Worm (Caenorhabditis elegans) whole organism, L2 larva: ENCODE data around the gene F44E5.2.

Experiments used
- C34F6.9 ChIP-seq: fragments of 150-350 bp; optimal IDR thresholded peaks from 2 replicates; lab custom pipeline; 2014; ENCODE audit warnings: missing biosample characterization, missing genetic modification characterization
- R02D3.7 ChIP-seq: fragments of 150-350 bp; optimal IDR thresholded peaks from 2 replicates; lab custom pipeline; 2014; ENCODE audit warnings: missing biosample characterization, missing genetic modification characterization
- ZK546.5 ChIP-seq: sonication (generic microtip); optimal IDR thresholded peaks from 2 replicates; lab custom pipeline; 2017; ENCODE audit warnings: missing biosample characterization, missing genetic modification characterization
- aly-2 ChIP-seq: fragments of 150-350 bp; optimal IDR thresholded peaks from 2 replicates; lab custom pipeline; 2014; ENCODE audit warnings: missing biosample characterization, missing genetic modification characterization
- ama-1 ChIP-seq: fragments of 150-350 bp; optimal IDR thresholded peaks from 2 replicates; lab custom pipeline; 2018; ENCODE audit warnings: inconsistent platforms
- ceh-16 ChIP-seq: fragments of 150-350 bp; optimal IDR thresholded peaks from 2 replicates; lab custom pipeline; 2014; ENCODE audit warnings: missing biosample characterization, missing genetic modification characterization
- crh-2 ChIP-seq: sonication (generic microtip); optimal IDR thresholded peaks from 2 replicates; lab custom pipeline; 2017; ENCODE audit warnings: missing biosample characterization, missing genetic modification characterization
- dmd-4 ChIP-seq: sonication (generic microtip); optimal IDR thresholded peaks from 2 replicates; lab custom pipeline; 2017; ENCODE audit warnings: missing biosample characterization, missing genetic modification characterization
- egl-27 ChIP-seq: sonication (generic microtip); optimal IDR thresholded peaks from 3 replicates; lab custom pipeline; 2017; ENCODE audit warnings: missing biosample characterization, missing genetic modification reagents, missing genetic modification characterization
- elt-1 ChIP-seq: fragments of 150-350 bp; optimal IDR thresholded peaks from 2 replicates; lab custom pipeline; 2014; ENCODE audit warnings: missing biosample characterization, missing genetic modification characterization
- fos-1 ChIP-seq: fragments of 150-350 bp; optimal IDR thresholded peaks from 2 replicates; lab custom pipeline; 2014; ENCODE audit warnings: missing biosample characterization, missing genetic modification characterization
- gmeb-1 ChIP-seq: fragments of 150-350 bp; optimal IDR thresholded peaks from 2 replicates; lab custom pipeline; 2014; ENCODE audit warnings: missing biosample characterization, missing genetic modification characterization
- lin-11 ChIP-seq: fragments of 150-350 bp; sonication (generic microtip); optimal IDR thresholded peaks from 2 replicates; lab custom pipeline; 2014; ENCODE audit warnings: missing biosample characterization, missing genetic modification characterization, inconsistent platforms, mixed read lengths
- lin-13 ChIP-seq: fragments of 150-350 bp; optimal IDR thresholded peaks from 2 replicates; lab custom pipeline; 2014; ENCODE audit warnings: missing biosample characterization, missing genetic modification reagents, missing genetic modification characterization
- lin-39 ChIP-seq: fragments of 150-350 bp; optimal IDR thresholded peaks from 2 replicates; lab custom pipeline; 2014; ENCODE audit warnings: missing biosample characterization, missing genetic modification reagents, missing genetic modification characterization
- lsy-2 ChIP-seq, 2 experiments: fragments of 150-350 bp in 1 of 2; sonication (generic microtip) in 1 of 2; optimal IDR thresholded peaks; 2 replicates each; lab custom pipeline; 2014 to 2017; ENCODE audit warnings: missing biosample characterization in 2 of 2, missing genetic modification characterization in 2 of 2
- mab-5 ChIP-seq: fragments of 150-350 bp; optimal IDR thresholded peaks from 2 replicates; lab custom pipeline; 2014; ENCODE audit warnings: missing biosample characterization, missing genetic modification characterization
- mbf-1 ChIP-seq: sonication (generic microtip); optimal IDR thresholded peaks from 2 replicates; lab custom pipeline; 2017; ENCODE audit warnings: missing biosample characterization, missing genetic modification characterization
- mdl-1 ChIP-seq, 2 experiments: fragments of 150-350 bp in 1 of 2; sonication (generic microtip) in 1 of 2; optimal IDR thresholded peaks; 2 replicates each; lab custom pipeline; 2017; ENCODE audit warnings: missing biosample characterization in 2 of 2, missing genetic modification characterization in 2 of 2
- nhr-10 ChIP-seq: sonication (generic microtip); optimal IDR thresholded peaks from 2 replicates; lab custom pipeline; 2017; ENCODE audit warnings: missing biosample characterization, missing genetic modification characterization
- nhr-11 ChIP-seq: fragments of 150-350 bp; optimal IDR thresholded peaks from 2 replicates; lab custom pipeline; 2014; ENCODE audit warnings: missing biosample characterization, missing genetic modification characterization
- nhr-12 ChIP-seq: fragments of 150-350 bp; optimal IDR thresholded peaks from 2 replicates; lab custom pipeline; 2014; ENCODE audit warnings: missing biosample characterization, missing genetic modification characterization
- nhr-129 ChIP-seq: fragments of 150-350 bp; optimal IDR thresholded peaks from 2 replicates; lab custom pipeline; 2014; ENCODE audit warnings: missing biosample characterization, missing genetic modification characterization
- nhr-21 ChIP-seq: fragments of 150-350 bp; optimal IDR thresholded peaks from 2 replicates; lab custom pipeline; 2014; ENCODE audit warnings: missing biosample characterization, missing genetic modification characterization
- nhr-237 ChIP-seq: fragments of 150-350 bp; optimal IDR thresholded peaks from 2 replicates; lab custom pipeline; 2014; ENCODE audit warnings: missing biosample characterization, missing genetic modification characterization
- nhr-25 ChIP-seq: fragments of 150-350 bp; sonication (generic microtip); optimal IDR thresholded peaks from 3 replicates; lab custom pipeline; 2014; ENCODE audit warnings: missing biosample characterization, missing genetic modification characterization
- nhr-6 ChIP-seq: fragments of 150-350 bp; optimal IDR thresholded peaks from 2 replicates; lab custom pipeline; 2014; ENCODE audit warnings: missing biosample characterization, missing genetic modification characterization
- peb-1 ChIP-seq: fragments of 150-350 bp; optimal IDR thresholded peaks from 2 replicates; lab custom pipeline; 2014; ENCODE audit warnings: missing biosample characterization, missing genetic modification characterization
- sem-4 ChIP-seq: fragments of 150-350 bp; optimal IDR thresholded peaks from 2 replicates; lab custom pipeline; 2014; ENCODE audit warnings: missing biosample characterization, missing genetic modification reagents, missing genetic modification characterization
- skn-1 ChIP-seq: sonication (generic microtip); optimal IDR thresholded peaks from 2 replicates; lab custom pipeline; 2017; ENCODE audit warnings: missing biosample characterization, missing genetic modification characterization
- sma-3 ChIP-seq: sonication (generic microtip); optimal IDR thresholded peaks from 2 replicates; lab custom pipeline; 2016; ENCODE audit warnings: missing genetic modification reagents, missing genetic modification characterization, missing compliant biosample characterization
- sma-9 ChIP-seq, 2 experiments: fragments of 150-350 bp in 1 of 2; sonication (generic microtip) in 1 of 2; optimal IDR thresholded peaks; 2 replicates each; lab custom pipeline; 2014 to 2016; ENCODE audit warnings: missing genetic modification characterization in 2 of 2, mild to moderate bottlenecking in 1 of 2, missing biosample characterization in 1 of 2, missing compliant biosample characterization in 1 of 2, missing genetic modification reagents in 1 of 2, moderate library complexity in 1 of 2
- unc-55 ChIP-seq: fragments of 150-350 bp; sonication (generic microtip); optimal IDR thresholded peaks from 3 replicates; lab custom pipeline; 2014; ENCODE audit warnings: missing biosample characterization, missing genetic modification reagents, missing genetic modification characterization
- ztf-11 ChIP-seq: sonication (generic microtip); optimal IDR thresholded peaks from 2 replicates; lab custom pipeline; 2017; ENCODE audit warnings: missing biosample characterization, missing genetic modification characterization
- ztf-4 ChIP-seq: fragments of 150-350 bp; optimal IDR thresholded peaks from 2 replicates; lab custom pipeline; 2014; ENCODE audit warnings: missing biosample characterization, missing genetic modification characterization

Gene F44E5.2

ce11 chrII:11777893-11778480 lies 11.4 kb downstream of the F44E5.2 start, which contains the start of the genes patr-1 and dna-2:
patr-1 (minus strand) TSS chrII:11777943.
dna-2 (plus strand) TSS chrII:11778430.
- TF ChIP-seq ama-1 (lab: Kevin White, UChicago) (peak; percentile 5), aly-2 (tag; lab: Kevin White, UChicago) (no peak), fos-1 (tag; lab: Kevin White, UChicago) (peak; percentile 25), gmeb-1 (tag; lab: Kevin White, UChicago) (peak; percentile 89), dmd-4 (tag; lab: Kevin White, UChicago) (no peak), sma-9 (GFP tag; optimal IDR thresholded peaks at IDR 0.05; lab: Kevin White, UChicago) (peak; percentile 22), sma-9 (tag; optimal IDR thresholded peaks at IDR 0.05; lab: Kevin White, UChicago) (no peak), nhr-129 (tag; lab: Kevin White, UChicago) (peak; percentile 69), lin-11 (tag; lab: Kevin White, UChicago) (peak; percentile 62), nhr-10 (tag; lab: Kevin White, UChicago) (no peak), ZK546.5 (tag; lab: Kevin White, UChicago) (no peak), C34F6.9 (peak; percentile 57), nhr-25 (peak; percentile 44), sma-3 (GFP tag; lab: Kevin White, UChicago) (peak; percentile 30), lin-13 (peak; percentile 57), crh-2 (tag; lab: Kevin White, UChicago) (peak; percentile 60), lsy-2 (tag; optimal IDR thresholded peaks at IDR 0.05; lab: Kevin White, UChicago) (peak; percentile 42 to 86), unc-55 (peak; percentile 83), nhr-6 (no peak), nhr-12 (tag; lab: Kevin White, UChicago) (no peak), nhr-21 (tag; lab: Kevin White, UChicago) (no peak), R02D3.7 (no peak)

ce11 chrII:11782493-11782892 lies 15.9 kb downstream of the F44E5.2 start, which contains the start of gene F43G6.16:
F43G6.16 (minus strand) TSS chrII:11782633.
- no peak for TF ChIP-seq ama-1 (lab: Kevin White, UChicago)
- TF ChIP-seq lsy-2 (tag; optimal IDR thresholded peaks at IDR 0.05; lab: Kevin White, UChicago): peak in 1 of 2 experiments; percentile 91

ce11 chrII:11788025-11788424 lies 21.5 kb downstream of the F44E5.2 start:
- TF ChIP-seq skn-1: no peak
- TF ChIP-seq ztf-4: no peak
- no peak for TF ChIP-seq sma-3 (GFP tag; lab: Kevin White, UChicago)
- no peak for TF ChIP-seq lin-39 (tag; lab: Kevin White, UChicago)
- no peak for TF ChIP-seq nhr-25
- no peak for TF ChIP-seq nhr-237 (tag; lab: Kevin White, UChicago)
- no peak for TF ChIP-seq sem-4 (tag; lab: Kevin White, UChicago)
- no peak for TF ChIP-seq egl-27 (tag; lab: Kevin White, UChicago)
- no peak for TF ChIP-seq ztf-11
- no peak for TF ChIP-seq nhr-21 (tag; lab: Kevin White, UChicago)
- TF ChIP-seq mab-5 (tag; lab: Kevin White, UChicago): no peak
- TF ChIP-seq elt-1 (tag; lab: Kevin White, UChicago): no peak
- TF ChIP-seq ceh-16 (tag; lab: Kevin White, UChicago): no peak
- TF ChIP-seq nhr-129 (tag; lab: Kevin White, UChicago): no peak
- no peak for TF ChIP-seq aly-2 (tag; lab: Kevin White, UChicago)
- TF ChIP-seq nhr-11 (tag; lab: Kevin White, UChicago): no peak
- no peak for TF ChIP-seq sma-9 (GFP tag; optimal IDR thresholded peaks at IDR 0.05; lab: Kevin White, UChicago)
- no peak for TF ChIP-seq sma-9 (tag; optimal IDR thresholded peaks at IDR 0.05; lab: Kevin White, UChicago)
- no peak for TF ChIP-seq peb-1 (tag; lab: Kevin White, UChicago)
- TF ChIP-seq dmd-4 (tag; lab: Kevin White, UChicago): no peak
- no peak for TF ChIP-seq mbf-1 (tag; lab: Kevin White, UChicago)

ce11 chrII:11790458-11790857 lies 23.9 kb downstream of the F44E5.2 start, which contains the start of gene F43G6.4:
F43G6.4 (plus strand) TSS chrII:11790758.
- TF ChIP-seq mdl-1 (tag; optimal IDR thresholded peaks at IDR 0.05; lab: Kevin White, UChicago) (no peak), skn-1 (no peak), C34F6.9 (no peak), nhr-10 (tag; lab: Kevin White, UChicago) (no peak)
